Worm (Caenorhabditis elegans): Measurements from ENCODE around the gene srg-47.

DNA sequence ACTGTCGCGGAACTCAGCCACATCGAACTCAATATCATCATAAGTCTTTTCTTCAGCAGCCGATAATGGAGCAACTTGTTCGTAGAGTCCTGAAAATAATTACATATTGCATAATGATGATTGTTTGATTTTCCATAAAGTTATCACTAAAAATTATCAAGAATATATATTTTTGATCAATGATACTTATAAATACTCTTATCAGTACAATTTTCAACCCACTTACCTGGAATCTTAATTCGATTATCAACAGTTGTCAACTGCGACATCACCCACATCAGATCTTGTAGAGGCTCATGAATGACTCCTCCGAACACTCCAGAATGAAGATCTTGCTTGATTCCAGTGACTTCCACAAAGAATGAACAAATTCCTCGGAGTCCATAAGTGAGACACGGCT is 39.9 kb upstream of the srg-47 start:
- TF ChIP-seq alr-1 (tag; optimal IDR thresholded peaks at IDR 0.05; ENCODE audit: borderline replicate concordance) (no peak), nhr-76 (tag; optimal IDR thresholded peaks at IDR 0.05) (no peak), ama-1 (optimal IDR thresholded peaks at IDR 0.05) (no peak), unc-62 (GFP tag; optimal IDR thresholded peaks at IDR 0.05) (no peak)
